Fruit fly (Drosophila melanogaster) whole organism, embryonic: ENCODE measurements around the gene CG6163.

ENCODE experiments used
- Ada2b ChIP-seq: fragments of 200-800 bp; sonication (Bioruptor generic); IDR thresholded peaks from 2 replicates; pipeline ENCODE4 v1.3.6; 2022; ENCODE audit warnings: missing biosample characterization, missing genetic modification characterization
- Awh ChIP-seq: fragments of 200-800 bp; sonication (Bioruptor generic); IDR thresholded peaks from 2 replicates; pipeline ENCODE4, ENCODE4 v1.3.6; 2022; ENCODE audit warnings: missing biosample characterization, missing genetic modification characterization
- CG10267 ChIP-seq: fragments of 200-800 bp; sonication (Bioruptor generic); optimal IDR thresholded peaks from 2 replicates; lab custom pipeline; 2018; ENCODE audit warnings: missing biosample characterization, mild to moderate bottlenecking, missing genetic modification characterization, moderate library complexity
- CG10543 ChIP-seq: fragments of 200-800 bp; sonication (Bioruptor generic); optimal IDR thresholded peaks from 3 replicates; lab custom pipeline; 2017; ENCODE audit warnings: missing biosample characterization, mild to moderate bottlenecking, missing genetic modification characterization, moderate library complexity
- CG12391 ChIP-seq: fragments of 200-800 bp; sonication (Bioruptor generic); optimal IDR thresholded peaks from 3 replicates; lab custom pipeline; 2018; ENCODE audit warnings: missing biosample characterization, mild to moderate bottlenecking, missing genetic modification characterization, moderate library complexity
- CG14014 ChIP-seq: fragments of 200-800 bp; sonication (Bioruptor generic); IDR thresholded peaks from 2 replicates; pipeline ENCODE4 v1.3.6; 2022; ENCODE audit warnings: missing biosample characterization, missing genetic modification characterization
- CG15514 ChIP-seq: fragments of 200-800 bp; sonication (Bioruptor generic); optimal IDR thresholded peaks from 3 replicates; lab custom pipeline; 2017; ENCODE audit warnings: missing biosample characterization, missing genetic modification characterization, mild to moderate bottlenecking, moderate library complexity, missing genetic modification reagents
- CG1603 ChIP-seq: fragments of 200-800 bp; sonication (Bioruptor generic); optimal IDR thresholded peaks from 2 replicates; lab custom pipeline; 2019; ENCODE audit warnings: missing biosample characterization, mild to moderate bottlenecking, missing genetic modification characterization, moderate library complexity
- CG16779 ChIP-seq: fragments of 200-800 bp; sonication (Bioruptor generic); IDR thresholded peaks from 2 replicates; pipeline ENCODE4 v1.3.6; 2022; ENCODE audit warnings: missing biosample characterization, missing genetic modification characterization
- CG17186 ChIP-seq: fragments of 200-800 bp; sonication (Bioruptor generic); optimal IDR thresholded peaks from 3 replicates; lab custom pipeline; 2017; ENCODE audit warnings: missing biosample characterization, missing genetic modification reagents, missing genetic modification characterization
- CG18619 ChIP-seq: fragments of 200-800 bp; sonication (Bioruptor generic); optimal IDR thresholded peaks from 3 replicates; lab custom pipeline; 2017; ENCODE audit warnings: missing biosample characterization, mild to moderate bottlenecking, missing genetic modification characterization
- CG2199 ChIP-seq: fragments of 200-800 bp; sonication (Bioruptor generic); IDR thresholded peaks from 3 replicates; pipeline ENCODE4 v1.3.6; 2022; ENCODE audit warnings: missing biosample characterization, missing genetic modification characterization
- CG2678 ChIP-seq: fragments of 200-800 bp; sonication (Bioruptor generic); optimal IDR thresholded peaks from 3 replicates; lab custom pipeline; 2019; ENCODE audit warnings: missing biosample characterization, mild to moderate bottlenecking, missing genetic modification characterization, moderate library complexity
- CG32772 ChIP-seq: fragments of 200-800 bp; sonication (Bioruptor generic); IDR thresholded peaks from 2 replicates; pipeline ENCODE4 v1.3.6; 2022; ENCODE audit warnings: missing biosample characterization, missing genetic modification characterization
- CG3407 ChIP-seq: fragments of 200-800 bp; sonication (Bioruptor generic); optimal IDR thresholded peaks from 2 replicates; lab custom pipeline; 2018; ENCODE audit warnings: missing biosample characterization, mild to moderate bottlenecking, missing genetic modification characterization
- CG6765 ChIP-seq: fragments of 200-800 bp; sonication (Bioruptor generic); optimal IDR thresholded peaks from 3 replicates; lab custom pipeline; 2017; ENCODE audit warnings: missing biosample characterization, mild to moderate bottlenecking, missing genetic modification characterization
- CG7745 ChIP-seq: fragments of 200-800 bp; sonication (Bioruptor generic); optimal IDR thresholded peaks from 2 replicates; lab custom pipeline; 2018; ENCODE audit warnings: missing biosample characterization, mild to moderate bottlenecking, missing genetic modification characterization, moderate library complexity
- CG7786 ChIP-seq: fragments of 200-800 bp; sonication (Bioruptor generic); optimal IDR thresholded peaks from 2 replicates; lab custom pipeline; 2016; ENCODE audit warnings: missing biosample characterization, missing genetic modification characterization
- Doc3 ChIP-seq: fragments of 200-800 bp; sonication (Bioruptor generic); IDR thresholded peaks from 3 replicates; pipeline ENCODE4 v1.3.6; 2022; ENCODE audit warnings: missing biosample characterization, missing genetic modification characterization; ENCODE audit not compliant: partially characterized antibody
- Eip74EF ChIP-seq, 2 experiments: fragments of 200-800 bp in 1 of 2; fragments of >200 bp in 1 of 2; sonication (Bioruptor generic) in 1 of 2; optimal IDR thresholded peaks; 2 replicates each; lab custom pipeline; 2017 to 2019; ENCODE audit warnings: missing biosample characterization in 2 of 2, missing genetic modification characterization in 2 of 2, mild to moderate bottlenecking in 1 of 2, moderate library complexity in 1 of 2
- H15 ChIP-seq: fragments of 200-800 bp; sonication (Bioruptor generic); IDR thresholded peaks from 3 replicates; pipeline ENCODE4 v1.3.6; 2022; ENCODE audit warnings: missing biosample characterization, missing genetic modification characterization
- HmgZ ChIP-seq: fragments of 200-800 bp; sonication (Bioruptor generic); optimal IDR thresholded peaks from 2 replicates; lab custom pipeline; 2018; ENCODE audit warnings: missing biosample characterization, mild to moderate bottlenecking, missing genetic modification characterization
- Med ChIP-seq: fragments of 200-800 bp; sonication (Bioruptor generic); peaks from one replicate; lab custom pipeline; 2016; ENCODE audit warnings: missing biosample characterization, missing genetic modification characterization, mild to moderate bottlenecking, inconsistent platforms, moderate library complexity
- Spps ChIP-seq: fragments of 200-800 bp; sonication (Bioruptor generic); optimal IDR thresholded peaks from 2 replicates; lab custom pipeline; 2018; ENCODE audit warnings: missing biosample characterization, mild to moderate bottlenecking, missing genetic modification characterization
- Sry-δ ChIP-seq: fragments of 200-800 bp; sonication (Bioruptor generic); optimal IDR thresholded peaks from 2 replicates; lab custom pipeline; 2016; ENCODE audit warnings: missing biosample characterization, missing genetic modification characterization
- Trl ChIP-seq, 3 experiments: fragments of >200 bp in 2 of 3; fragments of 200-800 bp in 1 of 3; sonication (Bioruptor generic) in 1 of 3; optimal IDR thresholded peaks; 2 replicates in 1 of 3; 3 replicates in 2 of 3; lab custom pipeline; 2016 to 2017; ENCODE audit warnings: missing biosample characterization in 1 of 3, missing genetic modification characterization in 1 of 3
- Vsx1 ChIP-seq: fragments of 200-800 bp; sonication (Bioruptor generic); optimal IDR thresholded peaks from 2 replicates; lab custom pipeline; 2017; ENCODE audit warnings: missing biosample characterization, mild to moderate bottlenecking, missing genetic modification characterization, missing genetic modification reagents
- abd-A ChIP-seq: fragments of 200-800 bp; sonication (Bioruptor generic); optimal IDR thresholded peaks from 3 replicates; lab custom pipeline; 2019; ENCODE audit warnings: missing biosample characterization, mild to moderate bottlenecking, missing genetic modification characterization, moderate library complexity
- emc ChIP-seq: fragments of 200-800 bp; sonication (Bioruptor generic); optimal IDR thresholded peaks from 2 replicates; lab custom pipeline; 2016; ENCODE audit warnings: missing biosample characterization, missing genetic modification characterization
- gce ChIP-seq: fragments of 200-800 bp; sonication (Bioruptor generic); IDR thresholded peaks from 3 replicates; pipeline ENCODE4 v1.3.6; 2022; ENCODE audit warnings: missing biosample characterization, missing genetic modification characterization
- grn ChIP-seq: fragments of 200-800 bp; sonication (Bioruptor generic); optimal IDR thresholded peaks from 3 replicates; lab custom pipeline; 2017; ENCODE audit warnings: missing biosample characterization, missing genetic modification characterization
- luna ChIP-seq: fragments of 200-800 bp; sonication (Bioruptor generic); optimal IDR thresholded peaks from 2 replicates; lab custom pipeline; 2016; ENCODE audit warnings: missing biosample characterization, missing genetic modification characterization
- nau ChIP-seq: fragments of 200-800 bp; sonication (Bioruptor generic); optimal IDR thresholded peaks from 3 replicates; lab custom pipeline; 2017; ENCODE audit warnings: missing biosample characterization, mild to moderate bottlenecking, missing genetic modification characterization, missing genetic modification reagents
- pita ChIP-seq: fragments of 200-800 bp; sonication (Bioruptor generic); optimal IDR thresholded peaks from 2 replicates; lab custom pipeline; 2017; ENCODE audit warnings: missing biosample characterization, mild to moderate bottlenecking, missing genetic modification characterization
- ranshi ChIP-seq: fragments of 200-800 bp; sonication (Bioruptor generic); IDR thresholded peaks from 2 replicates; pipeline ENCODE4 v1.3.6; 2022; ENCODE audit warnings: missing biosample characterization, missing genetic modification characterization
- sd ChIP-seq: fragments of 200-800 bp; sonication (Bioruptor generic); optimal IDR thresholded peaks from 3 replicates; lab custom pipeline; 2018; ENCODE audit warnings: missing biosample characterization, mild to moderate bottlenecking, missing genetic modification characterization, moderate library complexity
- sqz ChIP-seq: fragments of 200-800 bp; sonication (Bioruptor generic); optimal IDR thresholded peaks from 3 replicates; lab custom pipeline; 2018; ENCODE audit warnings: missing biosample characterization, mild to moderate bottlenecking, missing genetic modification characterization
- vvl ChIP-seq: fragments of 200-800 bp; sonication (Bioruptor generic); IDR thresholded peaks from 2 replicates; pipeline ENCODE4 v1.3.6; 2022; ENCODE audit warnings: missing biosample characterization, missing genetic modification characterization
- zf30C ChIP-seq: fragments of 200-800 bp; sonication (Bioruptor generic); optimal IDR thresholded peaks from 3 replicates; lab custom pipeline; 2018; ENCODE audit warnings: missing biosample characterization, mild to moderate bottlenecking, missing genetic modification characterization

Gene CG6163

DNA sequence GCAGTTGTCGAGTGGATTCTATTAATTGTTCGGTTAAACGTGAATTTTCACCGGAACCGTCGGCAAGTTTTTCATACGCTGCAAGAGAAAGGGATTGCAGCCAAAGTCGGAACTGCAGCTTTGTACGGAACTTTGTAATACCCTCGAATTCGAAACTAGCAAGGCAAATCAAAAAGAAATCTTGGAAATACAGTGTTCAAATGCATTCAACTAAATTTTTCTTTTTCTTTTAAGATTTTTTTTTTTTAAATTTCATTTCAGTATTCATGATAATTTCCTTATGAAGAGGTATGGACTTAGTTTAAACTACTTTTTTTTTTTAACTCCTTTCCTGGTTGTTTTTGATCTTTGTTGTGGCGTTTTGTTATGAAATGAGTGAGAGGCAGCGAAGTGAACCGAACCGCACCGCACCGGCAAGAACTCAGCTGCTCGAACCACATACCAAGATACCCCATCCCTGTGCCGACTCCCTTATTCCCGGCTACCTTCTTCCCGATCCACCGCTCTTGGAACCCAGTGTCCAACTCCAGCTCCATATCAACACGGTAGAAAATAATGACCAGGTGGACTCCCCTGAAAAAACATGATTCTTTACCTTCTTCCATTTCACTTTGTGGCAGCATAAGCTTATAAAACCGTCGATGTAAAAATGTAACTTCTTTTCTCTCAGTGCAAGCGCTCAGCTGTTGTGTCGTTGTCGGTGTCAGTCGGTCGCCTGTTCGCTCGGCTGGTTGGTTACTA, 15.2 kb upstream of the CG6163 start (continued):
- TF ChIP-seq CG10267 (tag; lab: Kevin White, UChicago) (peak; percentile 42), zf30C (GFP tag; lab: Kevin White, UChicago) (peak; percentile 87), CG6765 (GFP tag; lab: Kevin White, UChicago) (no peak), sd (peak; percentile 33), CG18619 (GFP tag; lab: Kevin White, UChicago) (peak; percentile 3), Doc3 (no peak), CG7786 (GFP tag; lab: Kevin White, UChicago) (peak; percentile 58), CG1603 (tag; lab: Kevin White, UChicago) (peak; percentile 77), Sry-δ (no peak), CG32772 (GFP tag; lab: Robert Waterston, UW) (peak; percentile 15; the same call in 1 of the 2 replicates), CG17186 (GFP tag; lab: Kevin White, UChicago) (peak; percentile 10), CG10543 (peak; percentile 41), pita (GFP tag; lab: Kevin White, UChicago) (no peak), CG16779 (GFP tag; lab: Robert Waterston, UW) (no peak), gce (no peak), Eip74EF (GFP tag; optimal IDR thresholded peaks at IDR 0.05; lab: Kevin White, UChicago) (peak in 1 of 2 experiments; percentile 21), HmgZ (no peak), H15 (GFP tag; lab: Robert Waterston, UW) (peak; percentile 49; the same call in 2 of the 3 replicates), CG14014 (GFP tag; lab: Robert Waterston, UW) (0 out of 2 replicates have a peak, but pooled peaks have one; percentile 30), Spps (tag; lab: Kevin White, UChicago) (peak; percentile 52), Trl (optimal IDR thresholded peaks at IDR 0.05; lab: Kevin White, UChicago) (no peak), Trl (GFP tag; optimal IDR thresholded peaks at IDR 0.05; lab: Kevin White, UChicago) (peak; percentile 27), ranshi (peak; percentile 58), nau (GFP tag; lab: Kevin White, UChicago) (peak; percentile 26), CG12391 (tag; lab: Kevin White, UChicago) (peak; percentile 35), CG2199 (GFP tag; lab: Robert Waterston, UW) (peak; percentile 89; the same call in 2 of the 3 replicates), CG3407 (GFP tag; lab: Kevin White, UChicago) (peak; percentile 40), Ada2b (GFP tag; lab: Robert Waterston, UW) (peak; percentile 18; the same call in 1 of the 2 replicates), CG2678 (tag; lab: Kevin White, UChicago) (peak; percentile 53), emc (no peak)

DNA sequence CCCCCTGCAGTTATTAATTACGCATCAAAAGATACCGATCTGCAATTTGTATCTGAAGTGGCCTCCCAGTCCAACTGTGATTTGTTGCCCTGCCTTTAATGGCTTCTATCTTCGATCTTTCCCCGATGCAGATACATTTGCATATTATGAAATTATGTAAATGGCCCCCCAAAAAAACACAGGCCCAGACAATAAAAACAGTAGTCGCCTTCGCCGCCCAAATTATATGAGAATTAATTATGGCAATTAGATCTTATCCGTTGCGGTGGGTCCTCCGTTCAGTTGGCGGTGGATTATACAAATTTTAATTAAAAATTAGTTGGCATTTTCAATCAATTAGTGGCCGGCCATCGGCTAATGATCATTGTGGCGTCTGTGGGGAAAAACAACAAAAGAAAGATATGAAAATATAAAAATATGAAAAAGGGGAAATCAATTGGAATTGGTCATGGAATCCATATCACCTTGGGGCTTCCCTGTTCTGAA, 13.8 kb upstream of the CG6163 start:
- TF ChIP-seq Med (GFP tag; lab: Kevin White, UChicago) (peak; percentile 33), grn (GFP tag; lab: Kevin White, UChicago) (peak; percentile 80), Awh (GFP tag; lab: Robert Waterston, UW) (peak; percentile 95), vvl (GFP tag; lab: Robert Waterston, UW) (peak; percentile 73), CG7745 (tag; lab: Kevin White, UChicago) (peak; percentile 92), Vsx1 (GFP tag; lab: Kevin White, UChicago) (peak; percentile 41), CG15514 (GFP tag; lab: Kevin White, UChicago) (no peak), luna (GFP tag; lab: Kevin White, UChicago) (no peak), sqz (GFP tag; lab: Kevin White, UChicago) (peak; percentile 58), abd-A (tag; lab: Kevin White, UChicago) (peak; percentile 50)
